Worm (Caenorhabditis elegans): ENCODE measurements around the gene str-150.

The str-150 gene

DNA sequence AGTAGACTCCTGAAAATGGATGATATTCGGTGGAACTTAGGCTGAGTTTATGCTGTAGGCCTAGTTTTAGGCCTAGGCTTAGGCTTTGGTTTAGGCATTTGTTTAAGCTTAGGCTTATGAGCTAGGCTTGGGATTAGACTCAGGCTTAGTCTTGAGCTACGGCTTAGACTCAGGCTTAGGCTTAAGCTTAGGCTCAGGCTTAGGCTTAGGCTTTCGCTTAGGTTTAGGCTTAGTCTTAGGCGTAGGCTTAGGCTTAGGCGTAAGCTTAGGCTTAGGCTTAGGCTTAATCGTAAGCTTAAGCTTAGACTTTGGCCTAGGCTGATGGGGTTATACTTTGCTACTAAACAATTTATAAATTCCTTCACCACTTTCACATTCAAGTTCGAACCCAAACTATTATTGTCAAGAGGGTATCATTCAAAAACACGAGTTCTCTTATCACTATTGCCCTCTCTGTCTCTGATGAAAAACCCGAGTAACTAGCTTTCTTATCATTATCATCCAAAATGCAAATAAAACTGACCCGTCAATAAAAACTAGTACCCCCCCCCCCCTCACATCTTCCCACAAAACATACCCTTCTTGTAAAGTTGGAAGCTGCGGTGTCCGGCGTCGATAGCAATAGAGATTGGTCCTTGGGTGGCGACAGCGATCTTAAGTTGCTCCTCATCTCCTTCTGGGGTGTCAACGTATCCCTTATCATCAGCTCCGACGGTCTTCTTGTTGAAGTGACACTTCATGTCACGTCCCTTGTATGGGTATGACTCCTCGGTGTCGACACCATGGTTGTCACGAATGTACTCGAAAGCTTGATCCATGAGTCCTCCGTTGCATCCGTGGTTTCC is 10.1 kb downstream of the str-150 start (continued):
- TF ChIP-seq B0336.3 (GFP tag; IDR thresholded peaks at IDR 0.05) (0 out of 2 replicates have a peak, but pooled peaks have one; percentile 1), F57A8.1 (GFP tag; optimal IDR thresholded peaks at IDR 0.05) (no peak), ccch-3 (GFP tag; optimal IDR thresholded peaks at IDR 0.05) (no peak), hsf-1 (GFP tag; IDR thresholded peaks at IDR 0.05) (peak; percentile 8; the same call in 1 of the 2 replicates), snpc-4 (GFP tag; optimal IDR thresholded peaks at IDR 0.05) (no peak), snpc-4 (tag; optimal IDR thresholded peaks at IDR 0.05) (no peak), F55B11.4 (tag; optimal IDR thresholded peaks at IDR 0.05; ENCODE audit: borderline replicate concordance, insufficient read depth) (no peak), tbx-9 (tag; optimal IDR thresholded peaks at IDR 0.05; ENCODE audit: borderline replicate concordance) (no peak), tlf-1 (GFP tag; optimal IDR thresholded peaks at IDR 0.05) (no peak), ama-1 (optimal IDR thresholded peaks at IDR 0.05) (no peak), ama-1 (GFP tag; optimal IDR thresholded peaks at IDR 0.05) (no peak), hmg-20 (GFP tag; IDR thresholded peaks at IDR 0.05) (0 out of 2 replicates have a peak, but pooled peaks have one; percentile 12), attf-3 (GFP tag; conservative IDR thresholded peaks at IDR 0.05) (no peak), hmg-1.2 (GFP tag; IDR thresholded peaks at IDR 0.05) (0 out of 2 replicates have a peak, but pooled peaks have one; percentile 8), madf-10 (tag; optimal IDR thresholded peaks at IDR 0.05) (no peak), B0261.1 (tag; optimal IDR thresholded peaks at IDR 0.05) (no peak), nhr-80 (tag; optimal IDR thresholded peaks at IDR 0.05) (peak; percentile 0), dpff-1 (tag; optimal IDR thresholded peaks at IDR 0.05) (peak; percentile 5), F52B5.7 (tag; optimal IDR thresholded peaks at IDR 0.05) (peak; percentile 40), lir-1 (GFP tag; conservative IDR thresholded peaks at IDR 0.05) (no peak), egl-18 (GFP tag; IDR thresholded peaks at IDR 0.05) (no peak), lin-40 (tag; optimal IDR thresholded peaks at IDR 0.05) (no peak), ceh-58 (GFP tag; IDR thresholded peaks at IDR 0.05) (peak; percentile 1; the same call in 1 of the 2 replicates), repo-1 (tag; optimal IDR thresholded peaks at IDR 0.05) (no peak), Y95B8A.8 (GFP tag; IDR thresholded peaks at IDR 0.05) (no peak), ztf-3 (GFP tag; optimal IDR thresholded peaks at IDR 0.05) (peak; percentile 14), ztf-26 (tag; optimal IDR thresholded peaks at IDR 0.05) (no peak)

DNA sequence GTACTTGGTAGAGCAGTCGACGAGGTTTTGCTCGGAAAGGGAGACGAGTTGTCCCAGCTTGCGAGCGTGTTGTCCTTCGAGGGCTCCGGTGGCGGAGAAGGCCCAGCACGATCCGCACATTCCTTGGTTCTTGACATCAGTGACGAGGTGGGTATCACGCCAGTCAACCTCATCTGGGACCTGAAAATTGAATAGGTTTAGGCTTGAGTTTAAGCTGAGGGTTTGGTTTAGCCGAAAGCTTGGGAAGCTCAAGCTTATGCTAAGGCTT is 10.7 kb downstream of the str-150 start:
- TF ChIP-seq repo-1 (tag; optimal IDR thresholded peaks at IDR 0.05) (peak; percentile 38), zfh-2 (GFP tag; conservative IDR thresholded peaks at IDR 0.05) (peak; percentile 85), B0336.3 (GFP tag; IDR thresholded peaks at IDR 0.05) (0 out of 2 replicates have a peak, but pooled peaks have one; percentile 7), ekl-4 (GFP tag; IDR thresholded peaks at IDR 0.05) (0 out of 2 replicates have a peak, but pooled peaks have one; percentile 22), attf-6 (GFP tag; IDR thresholded peaks at IDR 0.05) (peak; percentile 27; the same call in 1 of the 2 replicates), cebp-2 (GFP tag; IDR thresholded peaks at IDR 0.05) (peak; percentile 31; the same call in 1 of the 2 replicates), mcd-1 (GFP tag; IDR thresholded peaks at IDR 0.05) (peak; percentile 26; the same call in 1 of the 2 replicates), gei-17 (GFP tag; optimal IDR thresholded peaks at IDR 0.05) (no peak), Y53G8AR.9 (GFP tag; conservative IDR thresholded peaks at IDR 0.05) (0 out of 2 replicates have a peak, but pooled peaks have one; percentile 45), C06A6.2 (GFP tag; conservative IDR thresholded peaks at IDR 0.05) (no peak), Y95B8A.8 (GFP tag; IDR thresholded peaks at IDR 0.05) (peak; percentile 44), F23B12.7 (tag; optimal IDR thresholded peaks at IDR 0.05; ENCODE audit: insufficient read depth) (no peak), fkh-3 (tag; optimal IDR thresholded peaks at IDR 0.05) (no peak)

Data from whole organism, young adult.